Worm (Caenorhabditis elegans): ENCODE measurements around the gene F38A5.6.

- TF ChIP-seq K02D7.2 (tag; optimal IDR thresholded peaks at IDR 0.05): no peak
- TF ChIP-seq sox-2 (GFP tag; IDR thresholded peaks at IDR 0.05): no peak
- no peak for TF ChIP-seq ceh-34 (tag; optimal IDR thresholded peaks at IDR 0.05)
- TF ChIP-seq lin-11 (tag; optimal IDR thresholded peaks at IDR 0.05): no peak
- TF ChIP-seq F13H6.1 (tag; optimal IDR thresholded peaks at IDR 0.05): no peak
- TF ChIP-seq unc-55 (GFP tag; optimal IDR thresholded peaks at IDR 0.05): no peak
These were observed 49.8 kb downstream of the F38A5.6 start for ce11 chrIV:6547397-6547796.

Data from whole organism, late embryonic.